Worm (Caenorhabditis elegans): ENCODE data around the gene ZK632.12.

ZK632.12 gene

DNA sequence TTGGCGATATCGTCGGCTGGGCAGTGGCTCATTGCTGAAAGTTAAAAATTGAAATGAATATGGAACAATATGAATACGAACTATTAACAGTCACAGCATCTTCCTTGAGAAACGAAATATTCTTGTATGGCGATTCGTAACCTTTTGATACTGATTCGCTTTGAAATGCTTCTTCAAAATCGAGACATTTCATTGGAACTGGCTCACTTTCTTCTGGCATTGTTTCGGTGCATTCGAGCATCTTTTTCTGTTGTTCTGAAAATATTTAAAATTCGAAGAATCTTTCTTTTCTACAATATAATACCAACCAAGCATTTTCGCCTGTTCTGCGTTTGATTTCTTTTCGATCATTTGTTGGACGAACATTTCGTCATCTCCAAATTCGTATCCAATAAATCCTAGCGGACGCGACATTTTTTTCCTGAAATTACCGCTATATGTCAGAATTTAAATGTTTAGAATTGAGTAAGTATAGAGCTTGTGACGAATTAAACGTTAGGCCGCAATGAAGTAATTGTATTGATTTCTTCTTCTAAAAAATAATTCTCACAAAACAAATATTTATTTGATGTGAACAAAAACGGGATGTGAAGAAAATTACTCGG is 6.2 kb upstream of the ZK632.12 start, which contains the start of gene lin-52 (continued):
- TF ChIP-seq ceh-58 (GFP tag; IDR thresholded peaks at IDR 0.05): no peak
- TF ChIP-seq F57C9.4 (tag; optimal IDR thresholded peaks at IDR 0.05): no peak
- no peak for TF ChIP-seq Y79H2A.3 (GFP tag; conservative IDR thresholded peaks at IDR 0.05)
- TF ChIP-seq madf-8 (GFP tag; conservative IDR thresholded peaks at IDR 0.05): no peak
- TF ChIP-seq D2030.7 (GFP tag; IDR thresholded peaks at IDR 0.05): no peak
- TF ChIP-seq F33H1.4 (GFP tag; IDR thresholded peaks at IDR 0.05): no peak
- peak; percentile 11 for TF ChIP-seq tbp1 (GFP tag; optimal IDR thresholded peaks at IDR 0.05)
- no peak for TF ChIP-seq ztf-6 (GFP tag; IDR thresholded peaks at IDR 0.05)
- no peak for TF ChIP-seq F49E8.2 (tag; optimal IDR thresholded peaks at IDR 0.05; ENCODE audit: insufficient read depth)
- no peak for TF ChIP-seq pbrm-1 (GFP tag; IDR thresholded peaks at IDR 0.05)
- peak in 1 of 3 experiments; percentile 47 for TF ChIP-seq lin-35 (GFP tag; optimal IDR thresholded peaks at IDR 0.05)
- TF ChIP-seq ZK185.1 (tag; optimal IDR thresholded peaks at IDR 0.05; ENCODE audit: poor library complexity, severe bottlenecking): peak; percentile 69
- TF ChIP-seq Y67H2A.10 (GFP tag; conservative IDR thresholded peaks at IDR 0.05): no peak
- TF ChIP-seq F23B12.7 (tag; optimal IDR thresholded peaks at IDR 0.05; ENCODE audit: insufficient read depth): no peak
- no peak for TF ChIP-seq nfya-2 (GFP tag; IDR thresholded peaks at IDR 0.05)
- TF ChIP-seq aptf-2 (GFP tag; conservative IDR thresholded peaks at IDR 0.05): no peak
- peak; percentile 17 for TF ChIP-seq gei-17 (GFP tag; optimal IDR thresholded peaks at IDR 0.05)
- TF ChIP-seq madf-6 (GFP tag; IDR thresholded peaks at IDR 0.05): peak; percentile 35; the same call in 1 of the 2 replicates
- 0 out of 2 replicates have a peak, but pooled peaks have one; percentile 35 for TF ChIP-seq ceh-100 (GFP tag; IDR thresholded peaks at IDR 0.05)
- peak in 1 of 2 experiments; percentile 11 for TF ChIP-seq let-607 (tag; optimal IDR thresholded peaks at IDR 0.05)
- no peak for TF ChIP-seq lsy-27 (tag; optimal IDR thresholded peaks at IDR 0.05; ENCODE audit: borderline replicate concordance, insufficient read depth)
- no peak for TF ChIP-seq aptf-3 (GFP tag; IDR thresholded peaks at IDR 0.05)
- no peak for TF ChIP-seq nfya-1 (tag; optimal IDR thresholded peaks at IDR 0.05; ENCODE audit: borderline replicate concordance, insufficient read depth)
- peak; percentile 71; the same call in 1 of the 2 replicates for TF ChIP-seq hsf-1 (GFP tag; IDR thresholded peaks at IDR 0.05)
- no peak for TF ChIP-seq F52B5.7 (tag; optimal IDR thresholded peaks at IDR 0.05)
- TF ChIP-seq hlh-12 (tag; optimal IDR thresholded peaks at IDR 0.05): no peak
- no peak for TF ChIP-seq hlh-26 (GFP tag; conservative IDR thresholded peaks at IDR 0.05)
- TF ChIP-seq dox-1 (GFP tag; IDR thresholded peaks at IDR 0.05): no peak
- TF ChIP-seq F39B2.1 (GFP tag; IDR thresholded peaks at IDR 0.05): 0 out of 2 replicates have a peak, but pooled peaks have one; percentile 60
- no peak for TF ChIP-seq hmg-20 (GFP tag; IDR thresholded peaks at IDR 0.05)
- no peak for TF ChIP-seq dpff-1 (tag; optimal IDR thresholded peaks at IDR 0.05)
- TF ChIP-seq dpl-1 (GFP tag; optimal IDR thresholded peaks at IDR 0.05): no peak
- TF ChIP-seq nhr-27 (tag; optimal IDR thresholded peaks at IDR 0.05): no peak
- TF ChIP-seq tlf-1 (GFP tag; optimal IDR thresholded peaks at IDR 0.05): peak; percentile 82
- no peak for TF ChIP-seq ztf-28 (GFP tag; IDR thresholded peaks at IDR 0.05)
- no peak for TF ChIP-seq tbx-9 (tag; optimal IDR thresholded peaks at IDR 0.05; ENCODE audit: borderline replicate concordance)
- no peak for TF ChIP-seq lsl-1 (GFP tag; optimal IDR thresholded peaks at IDR 0.05)
- TF ChIP-seq nhr-120 (GFP tag; IDR thresholded peaks at IDR 0.05): 0 out of 2 replicates have a peak, but pooled peaks have one; percentile 34
- no peak for TF ChIP-seq hmg-1.2 (GFP tag; IDR thresholded peaks at IDR 0.05)
- peak; percentile 49; the same call in 1 of the 2 replicates for TF ChIP-seq madf-3 (GFP tag; IDR thresholded peaks at IDR 0.05)
- no peak for TF ChIP-seq B0261.1 (tag; optimal IDR thresholded peaks at IDR 0.05)
- no peak for TF ChIP-seq ztf-25 (GFP tag; IDR thresholded peaks at IDR 0.05)
- TF ChIP-seq him-1 (tag; optimal IDR thresholded peaks at IDR 0.05): peak; percentile 9
- 0 out of 2 replicates have a peak, but pooled peaks have one; percentile 36 for TF ChIP-seq ceh-91 (GFP tag; IDR thresholded peaks at IDR 0.05)
- no peak for TF ChIP-seq sdz-38 (tag; optimal IDR thresholded peaks at IDR 0.05)
- TF ChIP-seq snpc-3.4 (tag; optimal IDR thresholded peaks at IDR 0.05): no peak

All from whole organism, young adult.